Fruit fly (Drosophila melanogaster) whole organism, embryonic: ENCODE data around the gene CG11891.

Source experiments
- B-H2 ChIP-seq: fragments of 200-800 bp; sonication (Bioruptor generic); optimal IDR thresholded peaks from 2 replicates; lab custom pipeline; 2018; ENCODE audit warnings: missing biosample characterization, mild to moderate bottlenecking, missing genetic modification characterization
- Bgb ChIP-seq: fragments of 200-800 bp; sonication (Bioruptor generic); IDR thresholded peaks from 2 replicates; pipeline ENCODE4 v1.3.6; 2022; ENCODE audit warnings: missing biosample characterization, missing genetic modification characterization; ENCODE audit not compliant: partially characterized antibody
- BtbVII ChIP-seq: fragments of 200-800 bp; sonication (Bioruptor generic); optimal IDR thresholded peaks from 3 replicates; lab custom pipeline; 2017; ENCODE audit warnings: missing biosample characterization, mild to moderate bottlenecking, missing genetic modification characterization
- CG10654 ChIP-seq: fragments of 200-800 bp; sonication (Bioruptor generic); optimal IDR thresholded peaks from 2 replicates; lab custom pipeline; 2016; ENCODE audit warnings: missing biosample characterization, missing genetic modification characterization
- CG12659 ChIP-seq: fragments of 200-800 bp; sonication (Bioruptor generic); optimal IDR thresholded peaks from 3 replicates; lab custom pipeline; 2017; ENCODE audit warnings: mild to moderate bottlenecking, missing biosample characterization, missing genetic modification reagents, missing genetic modification characterization
- CG13287 ChIP-seq: fragments of 200-800 bp; sonication (Bioruptor generic); IDR thresholded peaks from 2 replicates; pipeline ENCODE4 v1.3.6; 2022; ENCODE audit warnings: missing biosample characterization, missing genetic modification characterization; ENCODE audit not compliant: partially characterized antibody
- CG13624 ChIP-seq: fragments of 200-800 bp; sonication (Bioruptor generic); optimal IDR thresholded peaks from 2 replicates; lab custom pipeline; 2016; ENCODE audit warnings: missing biosample characterization, missing genetic modification characterization
- CG1529 ChIP-seq: fragments of 200-800 bp; sonication (Bioruptor generic); optimal IDR thresholded peaks from 3 replicates; lab custom pipeline; 2018; ENCODE audit warnings: missing biosample characterization, missing genetic modification characterization
- CG1603 ChIP-seq: fragments of 200-800 bp; sonication (Bioruptor generic); optimal IDR thresholded peaks from 2 replicates; lab custom pipeline; 2019; ENCODE audit warnings: missing biosample characterization, mild to moderate bottlenecking, missing genetic modification characterization, moderate library complexity
- CG16815 ChIP-seq: fragments of 200-800 bp; sonication (Bioruptor generic); optimal IDR thresholded peaks from 3 replicates; lab custom pipeline; 2017; ENCODE audit warnings: missing biosample characterization, mild to moderate bottlenecking, missing genetic modification characterization
- CG17568 ChIP-seq: fragments of 200-800 bp; sonication (Bioruptor generic); optimal IDR thresholded peaks from 2 replicates; lab custom pipeline; 2018; ENCODE audit warnings: missing biosample characterization, mild to moderate bottlenecking, missing genetic modification characterization, moderate library complexity
- CG1792 ChIP-seq: fragments of 200-800 bp; sonication (Bioruptor generic); optimal IDR thresholded peaks from 2 replicates; lab custom pipeline; 2016; ENCODE audit warnings: missing biosample characterization, missing genetic modification characterization
- CG2116 ChIP-seq: fragments of 200-800 bp; sonication (Bioruptor generic); optimal IDR thresholded peaks from 3 replicates; lab custom pipeline; 2018; ENCODE audit warnings: missing biosample characterization, mild to moderate bottlenecking, missing genetic modification characterization
- CG2129 ChIP-seq: fragments of 200-800 bp; sonication (Bioruptor generic); IDR thresholded peaks from 2 replicates; pipeline ENCODE4 v1.3.6; 2022; ENCODE audit warnings: missing biosample characterization, missing genetic modification characterization; ENCODE audit not compliant: partially characterized antibody
- CG2202 ChIP-seq: fragments of 200-800 bp; sonication (Bioruptor generic); optimal IDR thresholded peaks from 2 replicates; lab custom pipeline; 2018; ENCODE audit warnings: missing biosample characterization, mild to moderate bottlenecking, missing genetic modification characterization
- CG30403 ChIP-seq: fragments of 200-800 bp; sonication (Bioruptor generic); optimal IDR thresholded peaks from 3 replicates; lab custom pipeline; 2016; ENCODE audit warnings: missing biosample characterization, missing genetic modification characterization
- CG31388 ChIP-seq: fragments of 200-800 bp; sonication (Bioruptor generic); optimal IDR thresholded peaks from 2 replicates; lab custom pipeline; 2016; ENCODE audit warnings: missing biosample characterization, missing genetic modification characterization
- CG33213 ChIP-seq: fragments of 200-800 bp; sonication (Bioruptor generic); optimal IDR thresholded peaks from 3 replicates; lab custom pipeline; 2016; ENCODE audit warnings: missing biosample characterization, missing genetic modification characterization
- CG4328 ChIP-seq: fragments of 200-800 bp; sonication (Bioruptor generic); optimal IDR thresholded peaks from 3 replicates; lab custom pipeline; 2017; ENCODE audit warnings: missing biosample characterization, missing genetic modification reagents, missing genetic modification characterization
- CG4854 ChIP-seq: fragments of 200-800 bp; sonication (Bioruptor generic); optimal IDR thresholded peaks from 2 replicates; lab custom pipeline; 2016; ENCODE audit warnings: missing biosample characterization, missing genetic modification characterization, inconsistent platforms
- CG5245 ChIP-seq: fragments of 200-800 bp; sonication (Bioruptor generic); optimal IDR thresholded peaks from 3 replicates; lab custom pipeline; 2016; ENCODE audit warnings: missing biosample characterization, missing genetic modification characterization
- CG6854 ChIP-seq: fragments of 200-800 bp; sonication (Bioruptor generic); optimal IDR thresholded peaks from 3 replicates; lab custom pipeline; 2017; ENCODE audit warnings: missing biosample characterization, mild to moderate bottlenecking, missing genetic modification characterization
- CHES-1-like ChIP-seq: fragments of 200-800 bp; sonication (Bioruptor generic); optimal IDR thresholded peaks from 2 replicates; lab custom pipeline; 2016; ENCODE audit warnings: missing biosample characterization, missing genetic modification characterization
- D19B ChIP-seq: fragments of 200-800 bp; sonication (Bioruptor generic); optimal IDR thresholded peaks from 2 replicates; lab custom pipeline; 2017; ENCODE audit warnings: missing biosample characterization, mild to moderate bottlenecking, missing genetic modification characterization
- Hr3 ChIP-seq: fragments of 200-800 bp; sonication (Bioruptor generic); optimal IDR thresholded peaks from 3 replicates; lab custom pipeline; 2016; ENCODE audit warnings: missing biosample characterization, missing genetic modification characterization
- Hr78 ChIP-seq, 2 experiments: fragments of 200-800 bp in 1 of 2; fragments of >200 bp in 1 of 2; sonication (Bioruptor generic) in 1 of 2; optimal IDR thresholded peaks; 2 replicates each; lab custom pipeline; 2017 to 2019; ENCODE audit warnings: missing biosample characterization in 2 of 2, missing genetic modification characterization in 2 of 2, mild to moderate bottlenecking in 1 of 2, moderate library complexity in 1 of 2
- Hsf ChIP-seq: fragments of 200-800 bp; sonication (Bioruptor generic); optimal IDR thresholded peaks from 3 replicates; lab custom pipeline; 2016; ENCODE audit warnings: missing biosample characterization, missing genetic modification characterization
- Lhr ChIP-seq: fragments of 200-800 bp; sonication (Bioruptor generic); optimal IDR thresholded peaks from 3 replicates; lab custom pipeline; 2017; ENCODE audit warnings: mild to moderate bottlenecking, missing biosample characterization, missing genetic modification reagents, missing genetic modification characterization
- NC2β ChIP-seq: fragments of 200-800 bp; sonication (Bioruptor generic); optimal IDR thresholded peaks from 2 replicates; lab custom pipeline; 2016; ENCODE audit warnings: missing biosample characterization, missing genetic modification characterization
- Sin3A ChIP-seq: fragments of >200 bp; optimal IDR thresholded peaks from 2 replicates; lab custom pipeline; 2018
- Sox102F ChIP-seq: fragments of 200-800 bp; sonication (Bioruptor generic); optimal IDR thresholded peaks from 2 replicates; lab custom pipeline; 2018; ENCODE audit warnings: missing biosample characterization, mild to moderate bottlenecking, missing genetic modification characterization, moderate library complexity
- ash1 ChIP-seq: fragments of 200-800 bp; sonication (Bioruptor generic); optimal IDR thresholded peaks from 2 replicates; lab custom pipeline; 2018; ENCODE audit warnings: missing biosample characterization, mild to moderate bottlenecking, missing genetic modification characterization
- ato ChIP-seq: fragments of 200-800 bp; sonication (Bioruptor generic); IDR thresholded peaks from 2 replicates; pipeline ENCODE4 v1.3.6; 2022; ENCODE audit warnings: missing biosample characterization, missing genetic modification characterization; ENCODE audit not compliant: partially characterized antibody
- br ChIP-seq: fragments of >200 bp; optimal IDR thresholded peaks from 2 replicates; lab custom pipeline; 2017
- dimm ChIP-seq: fragments of 200-800 bp; sonication (Bioruptor generic); IDR thresholded peaks from 2 replicates; pipeline ENCODE4 v1.3.6; 2022; ENCODE audit warnings: missing biosample characterization, missing genetic modification characterization
- dmrt11E ChIP-seq: fragments of 200-800 bp; sonication (Bioruptor generic); optimal IDR thresholded peaks from 3 replicates; lab custom pipeline; 2018; ENCODE audit warnings: missing biosample characterization, mild to moderate bottlenecking, missing genetic modification characterization, moderate library complexity
- dpn ChIP-seq, 2 experiments: fragments of 200-800 bp; sonication (Bioruptor generic); optimal IDR thresholded peaks; 3 replicates each; lab custom pipeline; 2016; ENCODE audit warnings: missing biosample characterization in 2 of 2, missing genetic modification characterization in 2 of 2
- grn ChIP-seq: fragments of 200-800 bp; sonication (Bioruptor generic); optimal IDR thresholded peaks from 3 replicates; lab custom pipeline; 2017; ENCODE audit warnings: missing biosample characterization, missing genetic modification characterization
- h ChIP-seq: fragments of >200 bp; optimal IDR thresholded peaks from 2 replicates; lab custom pipeline; 2017
- ind ChIP-seq: fragments of 200-800 bp; sonication (Bioruptor generic); optimal IDR thresholded peaks from 3 replicates; lab custom pipeline; 2016; ENCODE audit warnings: missing biosample characterization, missing genetic modification characterization
- kah ChIP-seq: fragments of 200-800 bp; sonication (Bioruptor generic); optimal IDR thresholded peaks from 2 replicates; lab custom pipeline; 2018; ENCODE audit warnings: missing biosample characterization, mild to moderate bottlenecking, missing genetic modification characterization
- kay ChIP-seq: fragments of 200-800 bp; sonication (Bioruptor generic); optimal IDR thresholded peaks from 2 replicates; lab custom pipeline; 2016; ENCODE audit warnings: missing biosample characterization, missing genetic modification characterization
- lab ChIP-seq: fragments of 200-800 bp; sonication (Bioruptor generic); optimal IDR thresholded peaks from 3 replicates; lab custom pipeline; 2017; ENCODE audit warnings: missing biosample characterization, missing genetic modification characterization, mild to moderate bottlenecking, moderate library complexity, missing genetic modification reagents
- mirr ChIP-seq: fragments of 200-800 bp; sonication (Bioruptor generic); optimal IDR thresholded peaks from 3 replicates; lab custom pipeline; 2018; ENCODE audit warnings: missing biosample characterization, mild to moderate bottlenecking, missing genetic modification characterization
- mld ChIP-seq: fragments of 200-800 bp; sonication (Bioruptor generic); IDR thresholded peaks from 3 replicates; pipeline ENCODE4 v1.3.6; 2022; ENCODE audit warnings: missing biosample characterization, missing genetic modification characterization; ENCODE audit not compliant: partially characterized antibody
- pnt ChIP-seq: fragments of 200-800 bp; sonication (Bioruptor generic); optimal IDR thresholded peaks from 3 replicates; lab custom pipeline; 2016; ENCODE audit warnings: missing biosample characterization, missing genetic modification characterization
- pum ChIP-seq: fragments of 200-800 bp; sonication (Bioruptor generic); optimal IDR thresholded peaks from 2 replicates; lab custom pipeline; 2016; ENCODE audit warnings: missing biosample characterization, missing genetic modification characterization
- sqz ChIP-seq: fragments of 200-800 bp; sonication (Bioruptor generic); optimal IDR thresholded peaks from 3 replicates; lab custom pipeline; 2018; ENCODE audit warnings: missing biosample characterization, mild to moderate bottlenecking, missing genetic modification characterization
- ttk ChIP-seq: fragments of 200-800 bp; sonication (Bioruptor generic); IDR thresholded peaks from 2 replicates; pipeline ENCODE4 v2.1.2; 2022; ENCODE audit warnings: missing biosample characterization, missing genetic modification characterization
- twi ChIP-seq: fragments of 200-800 bp; optimal IDR thresholded peaks from 2 replicates; lab custom pipeline; 2019; ENCODE audit warnings: missing biosample characterization, mild to moderate bottlenecking, missing genetic modification characterization, moderate library complexity

CG11891 gene

dm6 chr3R:25265589-25266201 lies 4.3 kb upstream of the CG11891 start, which contains the start of the genes GlnRS and RIOK2 (continued):
- TF ChIP-seq CG1529 (GFP tag; lab: Kevin White, UChicago) (no peak), kay (GFP tag; lab: Kevin White, UChicago) (peak; percentile 68), CG2116 (peak; percentile 85), pnt (GFP tag; lab: Kevin White, UChicago) (no peak), dpn (GFP tag; optimal IDR thresholded peaks at IDR 0.05; lab: Kevin White, UChicago) (peak in 1 of 2 experiments; percentile 18), CG16815 (GFP tag; lab: Kevin White, UChicago) (no peak), grn (GFP tag; lab: Kevin White, UChicago) (peak; percentile 7), CG33213 (GFP tag; lab: Kevin White, UChicago) (peak; percentile 54), CG2202 (tag; lab: Kevin White, UChicago) (no peak), Hr78 (GFP tag; optimal IDR thresholded peaks at IDR 0.05; lab: Kevin White, UChicago) (peak in 1 of 2 experiments; percentile 41), sqz (GFP tag; lab: Kevin White, UChicago) (no peak), Hsf (GFP tag; lab: Kevin White, UChicago) (peak; percentile 35), Bgb (GFP tag; lab: Robert Waterston, UW) (peak; percentile 98), CG30403 (peak; percentile 6), D19B (no peak), CG17568 (no peak), dmrt11E (tag; lab: Kevin White, UChicago) (no peak), twi (peak; percentile 28), CG13624 (GFP tag; lab: Kevin White, UChicago) (peak; percentile 75), BtbVII (GFP tag; lab: Kevin White, UChicago) (no peak), mirr (peak; percentile 6), CG13287 (peak; percentile 99), kah (GFP tag; lab: Kevin White, UChicago) (peak; percentile 44), CG1792 (GFP tag; lab: Kevin White, UChicago) (no peak), ind (GFP tag; lab: Kevin White, UChicago) (no peak), CG4854 (GFP tag; lab: Kevin White, UChicago) (no peak), Hr3 (no peak), Sin3A (lab: Kevin White, UChicago) (peak; percentile 78), h (lab: Kevin White, UChicago) (no peak), lab (no peak), ash1 (GFP tag; lab: Kevin White, UChicago) (no peak), CG10654 (GFP tag; lab: Kevin White, UChicago) (no peak), ttk (GFP tag; lab: Robert Waterston, UW) (no peak), dimm (GFP tag; lab: Robert Waterston, UW) (no peak), mld (peak; percentile 91), CG2129 (GFP tag; lab: Robert Waterston, UW) (peak; percentile 87), B-H2 (GFP tag; lab: Kevin White, UChicago) (peak; percentile 53), CG6854 (no peak), br (no peak), CG12659 (peak; percentile 64), CHES-1-like (GFP tag; lab: Kevin White, UChicago) (peak; percentile 64), pum (GFP tag; lab: Kevin White, UChicago) (no peak), CG5245 (no peak), Lhr (GFP tag; lab: Kevin White, UChicago) (peak; percentile 64), CG1603 (tag; lab: Kevin White, UChicago) (peak; percentile 94), CG4328 (no peak), NC2β (peak; percentile 45), ato (GFP tag; lab: Robert Waterston, UW) (peak; percentile 90), CG31388 (GFP tag; lab: Kevin White, UChicago) (no peak), Sox102F (GFP tag; lab: Kevin White, UChicago) (no peak)
